Fruit fly (Drosophila melanogaster) whole organism, adult: ENCODE results near the gene CG9727.

Source experiments
- CG12768 ChIP-seq: fragments of 200-800 bp; sonication (Bioruptor generic); optimal IDR thresholded peaks from 2 replicates; lab custom pipeline; 2017; ENCODE audit warnings: missing biosample characterization, missing genetic modification characterization, mild to moderate bottlenecking, moderate library complexity, missing genetic modification reagents
- CG14711 ChIP-seq: fragments of 200-800 bp; sonication (Bioruptor generic); optimal IDR thresholded peaks from 2 replicates; lab custom pipeline; 2018; ENCODE audit warnings: missing biosample characterization, mild to moderate bottlenecking, missing genetic modification characterization, moderate library complexity
- CG1620 ChIP-seq: fragments of 200-800 bp; sonication (Bioruptor generic); optimal IDR thresholded peaks from 2 replicates; lab custom pipeline; 2016; ENCODE audit warnings: missing biosample characterization, missing genetic modification characterization
- CG7045 ChIP-seq: fragments of 200-800 bp; sonication (Bioruptor generic); optimal IDR thresholded peaks from 2 replicates; lab custom pipeline; 2017; ENCODE audit warnings: missing biosample characterization, mild to moderate bottlenecking, missing genetic modification characterization
- CG7101 ChIP-seq: fragments of 200-800 bp; sonication (Bioruptor generic); optimal IDR thresholded peaks from 2 replicates; lab custom pipeline; 2018; ENCODE audit warnings: missing biosample characterization, mild to moderate bottlenecking, missing genetic modification characterization, moderate library complexity
- Crg-1 ChIP-seq: fragments of 200-800 bp; sonication (Bioruptor generic); optimal IDR thresholded peaks from 2 replicates; lab custom pipeline; 2016; ENCODE audit warnings: missing biosample characterization, missing genetic modification characterization
- Hr96 ChIP-seq: fragments of 200-800 bp; sonication (Bioruptor generic); optimal IDR thresholded peaks from 2 replicates; lab custom pipeline; 2016; ENCODE audit warnings: missing biosample characterization, missing genetic modification characterization
- bab1 ChIP-seq: fragments of 200-800 bp; sonication (Bioruptor generic); optimal IDR thresholded peaks from 3 replicates; lab custom pipeline; 2019; ENCODE audit warnings: missing biosample characterization, mild to moderate bottlenecking, missing genetic modification characterization, moderate library complexity
- toe ChIP-seq: fragments of 200-800 bp; sonication (Bioruptor generic); optimal IDR thresholded peaks from 2 replicates; lab custom pipeline; 2016; ENCODE audit warnings: missing biosample characterization, missing genetic modification characterization

dm6 chr3R:6476429-6476828 is 20.0 kb upstream of the CG9727 start:
- TF ChIP-seq bab1 (no peak), Hr96 (GFP tag; lab: Kevin White, UChicago) (no peak), CG12768 (GFP tag; lab: Kevin White, UChicago) (no peak), CG7101 (tag; lab: Kevin White, UChicago) (no peak), toe (GFP tag; lab: Kevin White, UChicago) (no peak), CG7045 (GFP tag; lab: Kevin White, UChicago) (no peak), CG14711 (tag; lab: Kevin White, UChicago) (no peak), CG1620 (no peak), Crg-1 (GFP tag; lab: Kevin White, UChicago) (no peak)
